Fruit fly (Drosophila melanogaster) whole organism, pupa: ENCODE data around the gene glec.

Experiments used
- CG12605 ChIP-seq: fragments of 200-800 bp; sonication (Bioruptor generic); IDR thresholded peaks from 2 replicates; pipeline ENCODE4 v1.3.6; 2022; ENCODE audit warnings: missing biosample characterization, missing genetic modification characterization
- CG13204 ChIP-seq: fragments of 200-800 bp; sonication (Bioruptor generic); optimal IDR thresholded peaks from 2 replicates; lab custom pipeline; 2018; ENCODE audit warnings: missing biosample characterization, mild to moderate bottlenecking, missing genetic modification characterization, moderate library complexity
- CG15710 ChIP-seq: fragments of 200-800 bp; sonication (Bioruptor generic); optimal IDR thresholded peaks from 2 replicates; lab custom pipeline; 2018; ENCODE audit warnings: missing biosample characterization, mild to moderate bottlenecking, missing genetic modification characterization, moderate library complexity
- CG17806 ChIP-seq: fragments of 200-800 bp; sonication (Bioruptor generic); optimal IDR thresholded peaks from 2 replicates; lab custom pipeline; 2018; ENCODE audit warnings: missing biosample characterization, mild to moderate bottlenecking, missing genetic modification characterization, moderate library complexity
- CG34367 ChIP-seq: fragments of 200-800 bp; sonication (Bioruptor generic); optimal IDR thresholded peaks from 2 replicates; lab custom pipeline; 2018; ENCODE audit warnings: missing biosample characterization, mild to moderate bottlenecking, missing genetic modification characterization
- CG8159 ChIP-seq: fragments of 200-800 bp; sonication (Bioruptor generic); optimal IDR thresholded peaks from 3 replicates; lab custom pipeline; 2018; ENCODE audit warnings: missing biosample characterization, mild to moderate bottlenecking, missing genetic modification characterization, moderate library complexity
- EcR ChIP-seq: fragments of 200-800 bp; sonication (Bioruptor generic); optimal IDR thresholded peaks from 3 replicates; lab custom pipeline; 2019; ENCODE audit warnings: missing biosample characterization, missing genetic modification characterization, mild to moderate bottlenecking, moderate library complexity, missing genetic modification reagents
- Snoo ChIP-seq: fragments of 200-800 bp; sonication (Bioruptor generic); optimal IDR thresholded peaks from 3 replicates; lab custom pipeline; 2017; ENCODE audit warnings: missing biosample characterization, mild to moderate bottlenecking, missing genetic modification characterization, inconsistent platforms
- fd96Ca ChIP-seq: fragments of 200-800 bp; sonication (Bioruptor generic); IDR thresholded peaks from 3 replicates; pipeline ENCODE4 v1.3.6; 2022; ENCODE audit warnings: missing biosample characterization, missing genetic modification characterization

DNA sequence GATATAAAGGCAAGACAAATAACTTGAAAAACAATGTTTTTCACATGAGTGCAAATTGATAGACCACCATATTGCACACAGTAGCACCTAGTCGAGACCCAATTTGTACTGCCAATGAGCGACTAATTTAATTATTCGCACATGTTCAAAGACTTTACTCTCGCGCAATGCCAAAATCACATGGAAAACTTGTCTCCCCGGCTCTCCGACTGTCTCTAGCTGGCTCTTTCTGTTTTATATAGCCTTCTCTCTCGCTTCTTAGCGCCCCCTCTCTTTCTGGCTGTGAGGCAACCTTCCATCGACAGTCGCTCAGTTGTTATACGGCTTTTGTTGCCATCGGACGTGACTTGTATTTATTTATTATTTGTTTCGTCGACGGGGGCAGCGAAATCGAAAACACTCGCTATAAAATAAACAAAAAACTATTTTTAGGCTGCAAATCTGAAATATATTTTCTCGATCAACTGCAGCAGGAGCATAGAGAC is 19.0 kb upstream of the glec start, which contains the start of gene CG6656:
- TF ChIP-seq fd96Ca (GFP tag; lab: Robert Waterston, UW) (peak; percentile 45; the same call in 1 of the 3 replicates), CG8159 (tag; lab: Kevin White, UChicago) (peak; percentile 28), CG34367 (no peak), CG13204 (peak; percentile 26), CG12605 (GFP tag; lab: Robert Waterston, UW) (peak; percentile 74; the same call in 1 of the 2 replicates), EcR (GFP tag; lab: Kevin White, UChicago) (peak; percentile 86), CG17806 (tag; lab: Kevin White, UChicago) (no peak), CG15710 (peak; percentile 11), Snoo (peak; percentile 47)
